Worm (Caenorhabditis elegans) whole organism, young adult: ENCODE data around the gene C17H12.37.

Experiments
- B0261.1 ChIP-seq: sonication (generic microtip); optimal IDR thresholded peaks from 2 replicates; lab custom pipeline; 2016; ENCODE audit warnings: mild to moderate bottlenecking, missing genetic modification characterization, moderate library complexity, missing compliant biosample characterization
- K12H6.12 ChIP-seq: fragments of 200-800 bp; sonication (Bioruptor generic); optimal IDR thresholded peaks from 2 replicates; lab custom pipeline; 2018; ENCODE audit warnings: mild to moderate bottlenecking, missing genetic modification characterization, missing compliant biosample characterization
- ekl-4 ChIP-seq: fragments of 200-800 bp; sonication (Bioruptor generic); IDR thresholded peaks from 2 replicates; pipeline ENCODE4 v1.3.6; 2022; ENCODE audit warnings: missing genetic modification reagents, missing genetic modification characterization, missing compliant biosample characterization
- hlh-26 ChIP-seq: fragments of 200-800 bp; sonication (Bioruptor generic); conservative IDR thresholded peaks from 2 replicates; pipeline ENCODE4 v1.3.6; 2022; ENCODE audit warnings: missing genetic modification reagents, missing genetic modification characterization, missing compliant biosample characterization
- lin-54 ChIP-seq: fragments of 200-800 bp; sonication (Bioruptor generic); optimal IDR thresholded peaks from 2 replicates; lab custom pipeline; 2018; ENCODE audit warnings: mild to moderate bottlenecking, missing genetic modification characterization, missing compliant biosample characterization
- madf-6 ChIP-seq: fragments of 200-800 bp; sonication (Bioruptor generic); IDR thresholded peaks from 2 replicates; pipeline ENCODE4 v1.3.6; 2022; ENCODE audit warnings: missing genetic modification reagents, missing genetic modification characterization, missing compliant biosample characterization
- mxl-1 ChIP-seq: sonication (generic microtip); optimal IDR thresholded peaks from 2 replicates; lab custom pipeline; 2016; ENCODE audit warnings: missing genetic modification characterization, missing compliant biosample characterization
- pha-4 ChIP-seq: fragments of 150-350 bp; sonication (generic microtip); optimal IDR thresholded peaks from 2 replicates; lab custom pipeline; 2014; ENCODE audit warnings: missing biosample characterization, missing genetic modification reagents, missing genetic modification characterization
- rcor-1 ChIP-seq: fragments of 200-800 bp; sonication (Bioruptor generic); IDR thresholded peaks from 2 replicates; pipeline ENCODE4 v1.3.6; 2022; ENCODE audit warnings: missing genetic modification reagents, missing genetic modification characterization, missing compliant biosample characterization
- rec-8 ChIP-seq, 2 experiments: sonication (generic microtip); optimal IDR thresholded peaks; 2 replicates each; lab custom pipeline; 2016; ENCODE audit warnings: mild to moderate bottlenecking in 2 of 2, missing genetic modification characterization in 2 of 2, missing genetic modification reagents in 2 of 2, missing genotype in 2 of 2, missing biosample characterization in 1 of 2, missing compliant biosample characterization in 1 of 2, moderate library complexity in 1 of 2
- repo-1 ChIP-seq: sonication (generic microtip); optimal IDR thresholded peaks from 2 replicates; lab custom pipeline; 2017; ENCODE audit warnings: mild to moderate bottlenecking, missing genetic modification characterization, missing compliant biosample characterization
- snpc-4 ChIP-seq, 5 experiments: fragments of 150-350 bp in 1 of 5; sonication (generic microtip) in 4 of 5; optimal IDR thresholded peaks; 2 replicates each; lab custom pipeline; 2014 to 2018; ENCODE audit warnings: missing genetic modification characterization in 5 of 5, missing biosample characterization in 3 of 5, antibody characterized with exemption in 2 of 5, mild to moderate bottlenecking in 2 of 5, missing compliant biosample characterization in 2 of 5, missing genotype in 2 of 5, moderate library complexity in 2 of 5, missing genetic modification reagents in 1 of 5
- unc-62 ChIP-seq: fragments of 150-350 bp; optimal IDR thresholded peaks from 2 replicates; lab custom pipeline; 2014; ENCODE audit warnings: missing biosample characterization, missing genetic modification reagents, missing genetic modification characterization
- ztf-25 ChIP-seq: fragments of 200-800 bp; sonication (Bioruptor generic); IDR thresholded peaks from 2 replicates; pipeline ENCODE4 v1.3.6; 2022; ENCODE audit warnings: missing genetic modification reagents, missing genetic modification characterization, missing compliant biosample characterization

- TF ChIP-seq rcor-1 (GFP tag; lab: Robert Waterston, UW) (no peak), K12H6.12 (no peak), lin-54 (no peak), repo-1 (no peak), rec-8 (tag; optimal IDR thresholded peaks at IDR 0.05; lab: Kevin White, UChicago) (no peak), pha-4 (tag; lab: Kevin White, UChicago) (no peak), hlh-26 (GFP tag; lab: Robert Waterston, UW) (no peak), unc-62 (GFP tag; lab: Kevin White, UChicago) (no peak), snpc-4 (GFP tag; optimal IDR thresholded peaks at IDR 0.05; lab: Kevin White, UChicago) (no peak), snpc-4 (tag; optimal IDR thresholded peaks at IDR 0.05; lab: Kevin White, UChicago) (no peak), ekl-4 (GFP tag; lab: Robert Waterston, UW) (no peak), ztf-25 (no peak), B0261.1 (no peak), mxl-1 (no peak), madf-6 (GFP tag; lab: Robert Waterston, UW) (no peak)
These were observed 28.7 kb downstream of the C17H12.37 start for ce11 chrIV:6833617-6834016.
